Worm (Caenorhabditis elegans): ENCODE results near the gene col-40.

ce11 chrII:1072106-1072505 is 34.7 kb downstream of the col-40 start, which contains the start of gene K02E7.4:
- TF ChIP-seq nhr-76 (tag; optimal IDR thresholded peaks at IDR 0.05) (no peak), nhr-19 (GFP tag; conservative IDR thresholded peaks at IDR 0.05) (no peak), unc-86 (tag; optimal IDR thresholded peaks at IDR 0.05) (no peak), dpl-1 (GFP tag; optimal IDR thresholded peaks at IDR 0.05) (no peak), lir-3 (tag; optimal IDR thresholded peaks at IDR 0.05; ENCODE audit: poor library complexity) (no peak), nhr-237 (tag; optimal IDR thresholded peaks at IDR 0.05) (no peak), ces-1 (GFP tag; optimal IDR thresholded peaks at IDR 0.05) (no peak), lin-14 (GFP tag; optimal IDR thresholded peaks at IDR 0.05) (no peak), Y116A8C.19 (tag; optimal IDR thresholded peaks at IDR 0.05; ENCODE audit: borderline replicate concordance) (no peak), ama-1 (optimal IDR thresholded peaks at IDR 0.05) (no peak), unc-130 (tag; optimal IDR thresholded peaks at IDR 0.05) (no peak), irx-1 (tag; optimal IDR thresholded peaks at IDR 0.05) (no peak), skn-1 (tag; optimal IDR thresholded peaks at IDR 0.05) (no peak), C04F5.9 (tag; optimal IDR thresholded peaks at IDR 0.05) (no peak)
